Worm (Caenorhabditis elegans): Measurements from ENCODE around the gene F40F12.3.

ce11 chrIII:9929525-9929924 is 8.9 kb upstream of the F40F12.3 start:
- TF ChIP-seq snpc-4 (GFP tag; optimal IDR thresholded peaks at IDR 0.05) (no peak), snpc-4 (tag; optimal IDR thresholded peaks at IDR 0.05) (no peak), ceh-58 (GFP tag; IDR thresholded peaks at IDR 0.05) (no peak)

Data from whole organism, young adult.